Worm (Caenorhabditis elegans) whole organism, mixed stage, embryonic: ENCODE data around the gene R107.5.

Experiments
- M03D4.4 ChIP-seq: sonication (generic microtip); optimal IDR thresholded peaks from 2 replicates; lab custom pipeline; 2017; ENCODE audit warnings: mild to moderate bottlenecking, missing genetic modification characterization, missing compliant biosample characterization
- bed-3 ChIP-seq: fragments of 200-800 bp; sonication (Bioruptor generic); optimal IDR thresholded peaks from 3 replicates; lab custom pipeline; 2018; ENCODE audit warnings: mild to moderate bottlenecking, missing genetic modification characterization, moderate library complexity, missing compliant biosample characterization
- blmp-1 ChIP-seq: fragments of 150-350 bp; optimal IDR thresholded peaks from 2 replicates; lab custom pipeline; 2014; ENCODE audit warnings: missing biosample characterization, missing genetic modification characterization
- ceh-39 ChIP-seq: fragments of 150-350 bp; optimal IDR thresholded peaks from 2 replicates; lab custom pipeline; 2014; ENCODE audit warnings: missing biosample characterization, missing genetic modification characterization
- ceh-43 ChIP-seq: fragments of 200-800 bp; sonication (Bioruptor generic); optimal IDR thresholded peaks from 2 replicates; lab custom pipeline; 2018; ENCODE audit warnings: mild to moderate bottlenecking, missing genetic modification characterization, moderate library complexity, missing compliant biosample characterization
- ceh-83 ChIP-seq: fragments of 200-800 bp; sonication (Bioruptor generic); optimal IDR thresholded peaks from 2 replicates; lab custom pipeline; 2018; ENCODE audit warnings: mild to moderate bottlenecking, missing genetic modification characterization, missing compliant biosample characterization
- ces-1 ChIP-seq: fragments of 150-350 bp; optimal IDR thresholded peaks from 2 replicates; lab custom pipeline; 2014; ENCODE audit warnings: missing biosample characterization, missing genetic modification reagents, missing genetic modification characterization
- cnd-1 ChIP-seq: fragments of 200-800 bp; sonication (Bioruptor generic); optimal IDR thresholded peaks from 2 replicates; lab custom pipeline; 2018; ENCODE audit warnings: mild to moderate bottlenecking, missing genetic modification characterization, missing compliant biosample characterization
- drap-1 ChIP-seq: fragments of 200-800 bp; sonication (Bioruptor generic); optimal IDR thresholded peaks from 3 replicates; lab custom pipeline; 2018; ENCODE audit warnings: mild to moderate bottlenecking, missing genetic modification characterization, missing compliant biosample characterization
- flh-1 ChIP-seq: fragments of 200-800 bp; sonication (Bioruptor generic); optimal IDR thresholded peaks from 2 replicates; lab custom pipeline; 2018; ENCODE audit warnings: mild to moderate bottlenecking, missing genetic modification characterization, moderate library complexity, missing compliant biosample characterization
- ham-2 ChIP-seq: fragments of 200-800 bp; sonication (Bioruptor generic); optimal IDR thresholded peaks from 2 replicates; lab custom pipeline; 2018; ENCODE audit warnings: mild to moderate bottlenecking, missing genetic modification characterization, missing compliant biosample characterization
- lin-13 ChIP-seq: fragments of 150-350 bp; optimal IDR thresholded peaks from 2 replicates; lab custom pipeline; 2014; ENCODE audit warnings: missing biosample characterization, missing genetic modification characterization
- lin-32 ChIP-seq: fragments of 200-800 bp; sonication (Bioruptor generic); optimal IDR thresholded peaks from 2 replicates; lab custom pipeline; 2018; ENCODE audit warnings: mild to moderate bottlenecking, missing genetic modification characterization, missing compliant biosample characterization
- mep-1 ChIP-seq: fragments of 150-350 bp; optimal IDR thresholded peaks from 2 replicates; lab custom pipeline; 2017; ENCODE audit warnings: missing biosample characterization, missing genetic modification reagents, missing genetic modification characterization, inconsistent platforms
- mls-2 ChIP-seq: sonication (generic microtip); optimal IDR thresholded peaks from 2 replicates; lab custom pipeline; 2016; ENCODE audit warnings: mild to moderate bottlenecking, missing genetic modification characterization, moderate library complexity, missing compliant biosample characterization
- nhr-12 ChIP-seq: fragments of 150-350 bp; optimal IDR thresholded peaks from 2 replicates; lab custom pipeline; 2014; ENCODE audit warnings: missing biosample characterization, missing genetic modification characterization
- nhr-2 ChIP-seq: fragments of 150-350 bp; optimal IDR thresholded peaks from 2 replicates; lab custom pipeline; 2014; ENCODE audit warnings: missing biosample characterization, missing genetic modification characterization
- nhr-76 ChIP-seq: sonication (generic microtip); optimal IDR thresholded peaks from 2 replicates; lab custom pipeline; 2017; ENCODE audit warnings: missing biosample characterization, missing genetic modification characterization
- pha-4 ChIP-seq: fragments of 150-350 bp; optimal IDR thresholded peaks from 2 replicates; lab custom pipeline; 2018; ENCODE audit warnings: missing biosample characterization, missing genetic modification reagents, missing genetic modification characterization
- sem-2 ChIP-seq: fragments of 200-800 bp; sonication (Bioruptor generic); optimal IDR thresholded peaks from 2 replicates; lab custom pipeline; 2018; ENCODE audit warnings: mild to moderate bottlenecking, missing genetic modification characterization, missing compliant biosample characterization
- snpc-4 ChIP-seq: fragments of 150-350 bp; optimal IDR thresholded peaks from 2 replicates; lab custom pipeline; 2014; ENCODE audit warnings: missing biosample characterization, missing genetic modification characterization
- sptf-1 ChIP-seq: sonication (generic microtip); optimal IDR thresholded peaks from 2 replicates; lab custom pipeline; 2017; ENCODE audit warnings: mild to moderate bottlenecking, missing genetic modification characterization, moderate library complexity, missing compliant biosample characterization
- unc-120 ChIP-seq: sonication (generic microtip); optimal IDR thresholded peaks from 2 replicates; lab custom pipeline; 2017; ENCODE audit warnings: missing genetic modification characterization, missing compliant biosample characterization; ENCODE audit not compliant: poor library complexity, severe bottlenecking
- unc-62 ChIP-seq: fragments of 150-350 bp; optimal IDR thresholded peaks from 2 replicates; lab custom pipeline; 2014; ENCODE audit warnings: missing biosample characterization, missing genetic modification reagents, missing genetic modification characterization

R107.5 gene

DNA sequence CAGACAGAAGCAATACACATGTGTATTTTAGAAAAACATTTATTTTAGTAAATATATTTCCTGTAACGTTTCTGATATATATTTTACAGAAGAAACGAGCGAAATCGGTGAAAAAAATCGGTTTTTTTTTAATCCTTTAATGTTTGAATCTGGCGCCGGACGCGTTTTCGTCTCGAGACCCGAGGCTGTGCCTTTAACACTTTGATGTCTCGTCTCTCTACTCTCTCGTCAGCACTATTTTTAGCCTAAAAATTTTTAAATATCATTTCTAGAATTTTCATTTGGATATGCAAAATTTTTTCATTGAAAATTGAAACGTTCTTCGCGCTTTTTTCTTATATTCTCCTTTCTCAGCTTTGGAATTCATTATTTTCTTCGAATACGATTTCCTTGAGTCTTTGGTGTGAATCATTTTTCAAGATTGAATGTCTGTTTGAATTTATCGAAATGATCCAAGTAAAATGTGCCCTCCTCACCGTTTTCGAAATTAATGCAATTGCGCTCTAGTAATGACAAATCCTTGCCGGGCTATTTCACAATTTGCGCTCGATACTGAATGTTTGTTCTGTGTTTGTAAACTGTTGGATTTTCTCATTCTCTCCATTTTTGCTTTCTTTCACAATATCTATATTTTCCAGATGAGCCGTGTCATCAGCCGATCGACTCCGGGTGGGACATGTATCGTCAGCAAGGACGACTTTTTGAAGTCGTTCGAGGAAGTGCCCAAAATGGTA is 991 bp upstream of the R107.5 start, which contains the start of gene cls-2:
Gene cls-2 (plus strand): TSS at position 635 of the 734 bp plus-strand sequence.
- TF ChIP-seq mep-1 (tag; lab: Kevin White, UChicago): peak; percentile 7
- TF ChIP-seq unc-120: peak; percentile 10
- TF ChIP-seq ceh-83 (GFP tag; lab: Kevin White, UChicago): no peak
- TF ChIP-seq nhr-76 (tag; lab: Kevin White, UChicago): no peak
- no peak for TF ChIP-seq ceh-43 (GFP tag; lab: Kevin White, UChicago)
- TF ChIP-seq sem-2: no peak
- TF ChIP-seq lin-13 (tag; lab: Kevin White, UChicago): no peak
- no peak for TF ChIP-seq lin-32 (GFP tag; lab: Kevin White, UChicago)

DNA sequence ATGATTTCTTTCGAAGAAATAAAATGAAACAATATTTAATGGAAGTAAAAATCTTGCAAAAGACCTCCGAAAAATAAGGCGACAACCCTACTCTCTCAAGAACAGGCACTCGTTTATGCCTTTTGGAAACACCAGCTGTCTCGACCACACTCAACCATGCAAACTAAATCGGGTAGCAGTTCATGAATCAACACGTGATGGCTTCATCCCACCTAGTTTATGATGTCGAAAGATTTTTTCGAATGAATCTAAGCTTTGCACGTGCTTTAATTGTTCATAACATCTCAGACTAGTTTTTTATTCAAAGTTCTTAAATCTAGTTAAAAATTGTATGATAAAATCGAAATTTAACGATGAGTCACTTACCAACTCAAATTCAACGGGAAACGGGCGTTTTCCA is 327 bp downstream of the R107.5 start:
- TF ChIP-seq ceh-39 (no peak), unc-62 (GFP tag; lab: Kevin White, UChicago) (no peak), cnd-1 (tag; lab: Kevin White, UChicago) (peak; percentile 26)

ce11 chrIII:9052371-9052978 is 1.1 kb downstream of the R107.5 start:
- TF ChIP-seq mls-2 (peak; percentile 28), blmp-1 (tag; lab: Kevin White, UChicago) (no peak), ham-2 (GFP tag; lab: Kevin White, UChicago) (peak; percentile 47), ces-1 (GFP tag; lab: Kevin White, UChicago) (peak; percentile 59)

- TF ChIP-seq ceh-83 (GFP tag; lab: Kevin White, UChicago): no peak
- TF ChIP-seq lin-13 (tag; lab: Kevin White, UChicago): no peak
- TF ChIP-seq flh-1 (GFP tag; lab: Kevin White, UChicago): no peak
- no peak for TF ChIP-seq lin-32 (GFP tag; lab: Kevin White, UChicago)
- TF ChIP-seq drap-1: no peak
- no peak for TF ChIP-seq cnd-1 (tag; lab: Kevin White, UChicago)
- no peak for TF ChIP-seq pha-4 (tag; lab: Kevin White, UChicago)
- TF ChIP-seq bed-3 (GFP tag; lab: Kevin White, UChicago): no peak
Measured at ce11 chrIII:9051714-9052113, 1.9 kb downstream of the R107.5 start.

ce11 chrIII:9051119-9051597 is 2.4 kb downstream of the R107.5 start:
- peak; percentile 6 for TF ChIP-seq ceh-43 (GFP tag; lab: Kevin White, UChicago)
- TF ChIP-seq nhr-12 (tag; lab: Kevin White, UChicago): no peak
- TF ChIP-seq unc-62 (GFP tag; lab: Kevin White, UChicago): peak; percentile 58
- no peak for TF ChIP-seq bed-3 (GFP tag; lab: Kevin White, UChicago)
- peak; percentile 18 for TF ChIP-seq M03D4.4 (tag; lab: Kevin White, UChicago)
- TF ChIP-seq mls-2: peak; percentile 12
- TF ChIP-seq ceh-83 (GFP tag; lab: Kevin White, UChicago): no peak
- peak; percentile 22 for TF ChIP-seq nhr-2
- TF ChIP-seq ces-1 (GFP tag; lab: Kevin White, UChicago): peak; percentile 23
- no peak for TF ChIP-seq lin-32 (GFP tag; lab: Kevin White, UChicago)

DNA sequence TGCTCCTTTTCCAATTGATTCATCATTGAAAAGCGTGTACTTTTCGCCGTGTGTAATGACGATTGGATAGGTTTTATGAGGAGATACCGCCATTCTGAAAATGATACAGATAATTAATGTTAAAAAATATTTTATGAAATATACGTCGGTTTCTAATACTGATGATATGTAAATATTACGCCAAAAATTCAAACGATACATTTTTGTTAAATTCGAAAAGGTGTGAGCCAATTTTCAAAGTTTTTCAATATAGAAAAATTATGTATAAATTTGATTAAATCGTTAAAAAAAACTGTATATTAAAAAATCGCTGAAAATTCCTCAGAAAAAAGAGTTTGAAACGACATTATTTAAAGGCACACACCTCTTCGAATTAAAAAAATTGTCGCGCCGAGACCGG is 3.0 kb downstream of the R107.5 start, which contains the start of gene ikke-1:
Gene ikke-1 (minus strand): TSS at position 101 of the 400 bp plus-strand sequence.
- no peak for TF ChIP-seq ceh-83 (GFP tag; lab: Kevin White, UChicago)
- peak; percentile 11 for TF ChIP-seq nhr-2

DNA sequence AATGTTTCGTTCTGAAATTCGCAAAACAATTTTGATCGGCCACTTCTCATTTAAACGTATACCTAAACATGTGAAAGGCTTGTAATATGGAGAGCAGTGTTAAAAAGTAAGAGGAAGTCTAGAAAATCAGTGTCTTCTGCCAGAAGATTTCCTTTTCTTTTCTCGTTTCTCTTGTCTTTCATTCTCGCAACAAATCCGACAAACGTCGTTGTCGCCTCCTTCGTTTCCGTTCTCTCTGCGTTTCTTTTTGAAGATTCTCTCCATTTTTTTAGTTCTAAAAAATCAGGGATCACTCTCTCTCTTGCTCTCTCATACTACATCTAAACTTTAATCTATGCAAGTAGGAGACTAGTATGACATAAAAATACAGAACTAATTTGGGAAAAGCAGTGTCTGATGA is 6.3 kb downstream of the R107.5 start:
- TF ChIP-seq lin-13 (tag; lab: Kevin White, UChicago) (no peak), sptf-1 (tag; lab: Kevin White, UChicago) (no peak), snpc-4 (tag; lab: Kevin White, UChicago) (no peak), ceh-83 (GFP tag; lab: Kevin White, UChicago) (no peak)
